Fruit fly (Drosophila melanogaster) whole organism: ENCODE results near the gene CG42272.

ENCODE experiments used
- CG8478 ChIP-seq: fragments of >200 bp; optimal IDR thresholded peaks from 2 replicates; lab custom pipeline; 2018; ENCODE audit warnings: inconsistent platforms
- Dll ChIP-seq: fragments of >200 bp; optimal IDR thresholded peaks from 2 replicates; lab custom pipeline; 2017
- EcR ChIP-seq, 2 experiments: fragments of >200 bp; optimal IDR thresholded peaks; 2 replicates each; lab custom pipeline; 2017; ENCODE audit warnings: missing biosample characterization in 2 of 2, missing genetic modification characterization in 2 of 2, missing genetic modification reagents in 2 of 2
- pan ChIP-seq: fragments of >200 bp; optimal IDR thresholded peaks from 2 replicates; lab custom pipeline; 2017
- psq ChIP-seq: fragments of >200 bp; optimal IDR thresholded peaks from 2 replicates; lab custom pipeline; 2017
- usp ChIP-seq: fragments of >200 bp; optimal IDR thresholded peaks from 2 replicates; lab custom pipeline; 2017; ENCODE audit warnings: missing biosample characterization, missing genetic modification characterization, mixed read lengths

CG42272 gene

DNA sequence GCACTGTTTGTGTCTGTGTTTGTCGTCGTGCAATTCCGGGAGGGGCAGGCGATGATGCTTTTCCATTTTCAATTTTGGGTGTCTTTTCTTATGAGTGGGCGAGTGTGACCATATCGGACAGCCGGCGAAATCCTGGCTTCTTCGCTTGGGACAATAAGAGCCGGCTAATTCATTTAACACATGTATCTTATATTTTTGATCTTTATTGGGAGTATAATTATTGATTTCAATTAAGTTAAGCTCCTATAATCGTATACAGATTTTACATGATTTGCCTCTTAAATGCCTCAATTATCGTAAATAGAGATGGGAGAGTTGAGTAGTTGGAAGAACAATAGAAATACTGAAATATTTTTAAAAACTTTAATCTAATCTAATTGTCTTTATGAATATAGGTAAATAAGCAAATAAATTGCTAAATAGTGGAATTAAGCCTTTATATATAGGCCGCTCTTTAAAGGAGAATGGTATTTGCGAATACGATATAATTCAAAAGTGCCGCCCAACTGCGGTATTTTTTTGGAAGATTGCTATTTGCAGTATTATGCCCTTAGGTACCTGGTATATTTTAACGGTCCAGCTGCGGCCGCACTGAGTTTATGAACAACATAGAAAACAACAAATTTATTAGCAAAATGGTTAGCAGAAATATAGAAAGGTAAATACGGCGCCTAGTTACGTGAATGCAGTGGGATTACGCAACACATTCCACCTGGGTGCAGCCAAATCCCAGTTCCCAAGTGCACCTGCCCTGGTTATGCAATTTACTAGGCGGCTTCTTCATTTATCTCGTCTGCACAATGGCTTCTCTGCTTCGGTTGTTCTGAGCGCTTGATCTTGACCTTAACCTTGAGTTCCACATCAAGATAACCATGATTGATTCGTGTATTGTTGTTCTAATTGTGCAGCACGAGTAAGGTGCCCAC, 23.1 kb upstream of the CG42272 start, which contains the start of the genes Myt1, PGRP-LD and Pmi:
Gene Myt1 (minus strand): TSS at position 116 of the 926 bp plus-strand sequence.
Gene PGRP-LD (plus strand): TSS at position 576 of the 926 bp plus-strand sequence.
Gene Pmi (plus strand): TSS at position 576 of the 926 bp plus-strand sequence.
- TF ChIP-seq pan: no peak
- TF ChIP-seq EcR (GFP tag; optimal IDR thresholded peaks at IDR 0.05; lab: Kevin White, UChicago): no peak
- TF ChIP-seq psq (lab: Kevin White, UChicago): no peak
- no peak for TF ChIP-seq CG8478 (lab: Kevin White, UChicago)
- no peak for TF ChIP-seq Dll (lab: Kevin White, UChicago)
- TF ChIP-seq usp (GFP tag; lab: Kevin White, UChicago): no peak

DNA sequence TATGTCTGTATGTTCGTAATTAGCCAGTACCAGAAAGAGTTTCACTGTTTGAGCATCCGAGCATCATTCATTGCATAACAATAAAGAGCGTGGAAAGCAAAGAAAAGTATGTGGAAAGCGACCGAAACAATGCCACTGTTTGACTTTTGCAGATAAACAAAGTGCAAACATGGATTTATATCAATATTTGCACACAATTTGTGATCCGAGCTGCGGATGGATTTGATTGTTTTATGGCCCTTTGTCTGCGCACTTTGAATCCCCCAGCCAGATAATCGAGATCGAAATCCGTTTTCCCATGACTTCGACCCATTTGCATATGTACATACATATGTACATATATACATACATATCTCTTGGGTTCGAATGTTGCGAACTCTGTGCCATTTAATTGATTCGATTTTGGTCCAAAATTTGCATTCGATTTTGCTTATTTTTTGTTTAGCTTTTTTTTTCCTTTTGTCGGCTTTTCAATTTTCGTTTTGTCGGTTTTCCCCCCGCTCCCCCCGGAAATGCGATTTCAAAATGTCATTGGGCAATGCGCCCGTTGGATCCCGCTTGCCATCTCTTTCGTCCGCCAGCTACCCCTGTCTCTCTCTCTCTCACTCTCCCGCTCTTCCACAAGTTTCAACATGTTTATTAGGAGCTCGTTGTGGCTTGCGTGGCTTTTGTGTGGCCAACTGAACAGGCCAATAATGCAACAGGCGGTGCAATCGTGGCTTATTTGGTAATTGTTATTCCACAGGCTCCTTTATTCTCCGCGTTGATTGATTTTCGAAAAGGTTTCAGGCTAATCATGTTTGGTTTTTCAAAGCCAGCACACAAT, 17.4 kb upstream of the CG42272 start:
- no peak for TF ChIP-seq pan
- TF ChIP-seq Dll (lab: Kevin White, UChicago): no peak
- no peak for TF ChIP-seq CG8478 (lab: Kevin White, UChicago)
- TF ChIP-seq usp (GFP tag; lab: Kevin White, UChicago): no peak
- no peak for TF ChIP-seq psq (lab: Kevin White, UChicago)
- TF ChIP-seq EcR (GFP tag; optimal IDR thresholded peaks at IDR 0.05; lab: Kevin White, UChicago): no peak

dm6 chr3L:5786604-5787003, 16.2 kb upstream of the CG42272 start, which contains the start of gene Cralbp:
Gene Cralbp, minus strand, starts transcription at chr3L:5786718.
- TF ChIP-seq EcR (GFP tag; optimal IDR thresholded peaks at IDR 0.05; lab: Kevin White, UChicago): no peak
- TF ChIP-seq usp (GFP tag; lab: Kevin White, UChicago): no peak
- no peak for TF ChIP-seq pan
- TF ChIP-seq Dll (lab: Kevin White, UChicago): no peak
- no peak for TF ChIP-seq CG8478 (lab: Kevin White, UChicago)
- TF ChIP-seq psq (lab: Kevin White, UChicago): no peak

DNA sequence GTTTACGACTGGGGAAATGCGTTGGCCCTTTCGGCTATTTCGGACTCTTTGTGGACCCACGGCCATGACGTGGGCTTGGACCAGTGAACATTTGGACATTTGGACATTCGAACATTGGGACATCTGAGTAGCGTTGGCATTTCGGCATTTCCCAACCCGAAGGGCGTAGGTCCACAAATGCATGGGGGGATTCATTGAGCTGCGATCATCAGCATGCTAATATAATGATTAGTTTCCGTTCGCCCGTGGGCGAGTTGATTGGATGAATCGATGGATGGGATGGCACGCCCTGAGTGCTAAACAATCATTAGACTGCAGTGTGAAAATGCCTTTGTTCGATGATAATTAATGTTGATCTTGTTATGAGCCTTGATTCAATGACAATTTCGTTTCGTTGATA, 15.4 kb upstream of the CG42272 start:
- no peak for TF ChIP-seq CG8478 (lab: Kevin White, UChicago)
- no peak for TF ChIP-seq psq (lab: Kevin White, UChicago)
- TF ChIP-seq EcR (GFP tag; optimal IDR thresholded peaks at IDR 0.05; lab: Kevin White, UChicago): no peak
- no peak for TF ChIP-seq usp (GFP tag; lab: Kevin White, UChicago)
- no peak for TF ChIP-seq pan
- no peak for TF ChIP-seq Dll (lab: Kevin White, UChicago)

DNA sequence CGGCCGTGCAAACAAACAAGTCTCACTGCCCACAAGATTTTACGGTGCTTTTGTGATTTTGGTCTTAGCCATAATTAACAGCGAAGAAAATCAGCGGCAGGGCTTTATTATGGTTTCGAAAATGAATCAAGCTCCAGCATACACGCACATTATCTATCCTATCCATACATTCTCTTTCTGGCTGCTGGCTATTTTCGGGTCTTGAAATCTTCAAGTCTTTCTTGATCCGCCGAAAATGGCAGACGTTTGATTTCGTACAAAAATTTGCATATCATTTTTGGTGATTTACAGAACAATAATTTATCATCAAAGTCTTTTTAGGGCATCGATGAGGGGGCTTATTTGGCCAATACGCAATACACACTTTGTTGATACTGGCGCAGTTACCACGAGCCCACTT, 14.0 kb upstream of the CG42272 start:
- no peak for TF ChIP-seq Dll (lab: Kevin White, UChicago)
- no peak for TF ChIP-seq EcR (GFP tag; optimal IDR thresholded peaks at IDR 0.05; lab: Kevin White, UChicago)

DNA sequence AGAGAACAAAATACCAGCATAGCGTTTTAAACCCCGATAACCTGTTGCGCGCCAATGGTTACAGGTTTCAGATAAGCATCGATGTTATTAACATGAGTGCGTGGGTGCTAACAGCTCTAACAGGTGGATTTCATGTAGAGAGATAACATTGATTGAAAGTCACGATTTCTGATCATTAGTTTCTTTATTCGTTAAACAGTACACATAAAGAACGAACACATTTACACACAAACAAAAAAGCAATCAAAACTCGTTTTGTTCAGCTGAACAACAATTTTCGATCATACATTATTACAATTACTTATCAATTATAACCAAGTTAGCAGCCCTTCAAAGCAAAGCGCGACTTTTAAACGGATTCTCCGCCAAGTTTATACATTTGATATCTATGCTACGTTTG, 13.2 kb upstream of the CG42272 start:
- TF ChIP-seq psq (lab: Kevin White, UChicago) (no peak), usp (GFP tag; lab: Kevin White, UChicago) (no peak), Dll (lab: Kevin White, UChicago) (no peak), CG8478 (lab: Kevin White, UChicago) (no peak)

DNA sequence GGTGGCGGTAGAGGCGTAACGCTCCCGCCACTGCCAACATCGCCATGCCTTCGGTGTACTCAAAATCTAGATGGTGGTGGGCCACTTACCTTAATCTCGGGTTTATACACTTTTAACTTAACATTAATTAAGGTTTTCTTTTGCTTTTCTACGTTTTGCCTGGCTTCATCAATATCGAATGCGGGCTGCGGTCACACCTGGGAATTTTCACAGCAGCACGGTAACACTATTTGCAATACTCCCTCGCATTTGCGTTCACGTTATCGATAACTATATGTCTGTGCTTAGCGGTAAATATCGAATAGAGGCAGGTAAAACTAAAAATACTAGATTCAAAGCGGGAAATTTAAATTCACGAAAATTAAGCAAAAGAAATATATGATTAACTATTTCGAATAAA, 8.9 kb upstream of the CG42272 start, which contains the start of gene Bre1:
Gene Bre1 (minus strand): TSS at position 226 of the 400 bp plus-strand sequence.
- TF ChIP-seq psq (lab: Kevin White, UChicago) (no peak), Dll (lab: Kevin White, UChicago) (no peak), EcR (GFP tag; optimal IDR thresholded peaks at IDR 0.05; lab: Kevin White, UChicago) (no peak), pan (no peak), usp (GFP tag; lab: Kevin White, UChicago) (no peak), CG8478 (lab: Kevin White, UChicago) (no peak)

DNA sequence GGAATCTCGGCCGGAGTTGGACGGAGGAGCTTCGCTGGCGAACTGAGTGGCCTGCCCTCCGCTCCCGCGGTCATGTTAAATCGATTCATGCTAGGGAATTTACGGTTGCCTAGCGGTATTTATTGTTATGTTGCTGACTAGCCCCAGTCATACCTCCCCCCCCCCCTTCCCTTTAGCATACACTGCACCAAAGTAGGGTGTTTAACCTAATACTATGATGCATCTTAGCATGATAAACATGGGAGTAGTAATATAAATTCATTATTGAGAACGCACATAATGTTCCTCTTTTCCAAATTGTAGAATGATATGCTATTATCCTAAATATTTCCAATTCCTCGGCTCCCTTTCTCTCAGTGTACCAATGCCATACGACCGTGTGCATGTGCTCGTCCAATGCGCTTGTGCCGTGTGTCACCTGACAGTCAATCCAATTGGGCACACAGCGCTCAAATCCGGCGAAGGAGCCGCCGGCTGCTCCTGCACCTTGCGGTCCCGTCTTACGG, 6.3 kb upstream of the CG42272 start, which contains the start of gene Tektin-C:
Gene Tektin-C (minus strand): TSS at position 51 of the 506 bp plus-strand sequence.
- TF ChIP-seq CG8478 (lab: Kevin White, UChicago) (no peak), EcR (GFP tag; optimal IDR thresholded peaks at IDR 0.05; lab: Kevin White, UChicago) (no peak), psq (lab: Kevin White, UChicago) (no peak), usp (GFP tag; lab: Kevin White, UChicago) (no peak)

DNA sequence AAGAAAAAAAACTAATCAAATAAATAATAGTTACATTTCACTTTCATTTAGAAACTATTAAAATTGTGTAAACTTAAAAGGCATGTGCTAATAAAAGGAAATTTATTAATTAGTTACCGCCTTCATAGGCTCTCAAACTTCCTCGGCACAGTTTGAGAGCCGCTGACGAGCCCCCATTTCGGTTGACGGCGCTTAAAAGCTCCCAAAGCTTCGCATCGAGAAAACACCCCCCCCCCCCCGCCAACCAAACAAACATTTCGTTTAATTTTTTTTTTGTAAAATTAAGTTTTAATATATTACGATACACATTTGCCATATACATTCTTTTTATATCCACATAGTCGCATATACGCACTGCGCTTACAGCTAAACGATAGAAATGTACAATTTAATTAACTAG, 5.6 kb upstream of the CG42272 start:
- TF ChIP-seq psq (lab: Kevin White, UChicago): no peak

DNA sequence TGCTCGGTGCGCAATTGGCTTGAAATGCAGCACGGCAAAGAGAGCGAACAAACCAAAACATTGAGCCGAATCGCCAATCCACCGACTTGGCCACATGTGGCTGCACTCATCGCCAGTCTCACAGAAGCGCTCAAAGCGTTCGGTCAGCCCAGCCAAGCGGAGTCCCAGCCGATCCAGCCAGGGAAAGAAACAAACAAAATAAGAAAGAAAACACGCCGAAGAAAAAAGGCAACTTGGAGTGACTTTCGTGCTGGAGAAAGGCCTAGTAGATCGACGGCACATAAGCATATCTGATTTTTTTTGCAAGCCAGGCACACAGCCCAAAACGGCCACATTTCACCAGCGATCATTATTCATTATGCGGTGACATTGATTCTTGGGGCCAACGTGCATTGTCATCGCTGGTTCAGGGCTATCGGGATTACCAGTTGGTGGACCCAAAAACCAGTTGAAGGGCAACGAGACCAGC, 736 bp upstream of the CG42272 start:
- TF ChIP-seq usp (GFP tag; lab: Kevin White, UChicago) (no peak), psq (lab: Kevin White, UChicago) (no peak), Dll (lab: Kevin White, UChicago) (no peak), pan (no peak), CG8478 (lab: Kevin White, UChicago) (no peak)
